Worm (Caenorhabditis elegans): ENCODE results near the gene K02C4.2.

K02C4.2 gene

DNA sequence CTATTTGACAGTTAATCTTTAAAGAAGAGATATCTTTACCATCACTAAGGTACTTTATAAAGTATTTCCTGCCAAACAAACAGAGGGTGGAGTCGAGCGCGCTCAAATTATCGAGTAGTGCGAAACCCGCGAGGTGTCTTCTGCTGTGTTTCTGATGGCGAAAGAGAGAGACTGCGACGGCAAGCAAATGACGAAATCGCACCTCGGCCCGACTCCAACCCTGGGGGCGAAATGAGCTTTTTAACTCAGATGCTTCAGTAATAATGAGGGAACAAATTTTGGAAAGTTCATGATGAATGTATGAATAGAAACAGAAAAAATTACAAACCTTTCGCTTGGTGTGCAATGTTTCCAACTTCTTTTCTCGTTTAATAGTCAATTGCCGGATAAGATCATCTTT is 16.0 kb downstream of the K02C4.2 start:
- no peak for TF ChIP-seq ceh-31 (tag; optimal IDR thresholded peaks at IDR 0.05)
- TF ChIP-seq ref-2 (tag; optimal IDR thresholded peaks at IDR 0.05) = peak; percentile 4
- TF ChIP-seq madf-2 (tag; optimal IDR thresholded peaks at IDR 0.05) = no peak
- TF ChIP-seq dve-1 (tag; optimal IDR thresholded peaks at IDR 0.05) = peak; percentile 56
- TF ChIP-seq ama-1 (optimal IDR thresholded peaks at IDR 0.05) = peak; percentile 12
- no peak for TF ChIP-seq ceh-2 (tag; optimal IDR thresholded peaks at IDR 0.05)
- no peak for TF ChIP-seq lin-11 (tag; optimal IDR thresholded peaks at IDR 0.05)
- TF ChIP-seq hlh-13 (GFP tag; optimal IDR thresholded peaks at IDR 0.05) = no peak

DNA sequence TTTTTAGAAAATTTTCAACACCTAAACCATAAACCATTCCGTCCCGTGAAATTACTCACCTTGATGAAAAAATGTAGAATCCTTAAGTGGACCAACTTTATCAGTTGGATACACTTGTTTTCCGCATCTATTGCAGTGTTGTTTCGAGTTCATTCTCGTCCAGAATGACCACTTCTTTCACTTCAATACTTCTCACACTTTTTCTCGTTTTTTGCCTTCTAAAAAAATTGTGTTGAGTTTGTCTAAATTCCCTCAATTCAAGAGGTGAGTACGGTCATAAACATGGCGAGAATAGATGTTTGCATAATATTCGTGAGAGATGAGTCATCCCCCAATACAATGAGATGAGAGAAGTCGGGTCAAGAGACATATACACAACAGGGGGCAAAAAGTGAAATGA is 17.0 kb downstream of the K02C4.2 start, which contains the start of gene ltd-1:
Gene ltd-1 (minus strand): TSS at position 218 of the 400 bp plus-strand sequence.
- no peak for TF ChIP-seq ceh-45 (GFP tag; IDR thresholded peaks at IDR 0.05)
- TF ChIP-seq ceh-18 (tag; optimal IDR thresholded peaks at IDR 0.05) = no peak
- no peak for TF ChIP-seq ahr-1 (tag; optimal IDR thresholded peaks at IDR 0.05)
- TF ChIP-seq lim-6 (tag; optimal IDR thresholded peaks at IDR 0.05) = no peak
- no peak for TF ChIP-seq tbx-2 (tag; optimal IDR thresholded peaks at IDR 0.05)
- no peak for TF ChIP-seq dve-1 (tag; optimal IDR thresholded peaks at IDR 0.05)
- no peak for TF ChIP-seq mec-3 (tag; optimal IDR thresholded peaks at IDR 0.05; ENCODE audit: borderline replicate concordance)
- no peak for TF ChIP-seq ceh-30 (tag; optimal IDR thresholded peaks at IDR 0.05)
- no peak for TF ChIP-seq rnt-1 (tag; optimal IDR thresholded peaks at IDR 0.05)

DNA sequence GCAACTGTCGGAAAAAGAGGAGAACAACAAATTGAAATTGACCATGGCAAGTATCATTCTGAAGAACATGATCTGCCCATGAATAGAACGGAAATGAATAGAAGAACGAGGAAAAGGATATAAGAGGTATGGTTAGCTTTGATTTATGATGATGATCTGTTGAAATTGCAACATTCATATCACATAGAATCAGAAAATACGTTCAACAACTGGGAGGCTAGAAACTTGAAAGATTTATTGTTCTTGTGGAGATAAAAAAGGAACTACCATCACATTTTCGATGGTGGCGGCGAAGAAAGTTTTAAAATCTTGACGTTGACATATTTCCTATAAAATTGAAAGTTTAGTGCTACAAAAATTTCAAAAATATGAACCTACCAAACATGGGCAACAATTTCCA is 17.7 kb downstream of the K02C4.2 start:
- no peak for TF ChIP-seq madf-2 (tag; optimal IDR thresholded peaks at IDR 0.05)

DNA sequence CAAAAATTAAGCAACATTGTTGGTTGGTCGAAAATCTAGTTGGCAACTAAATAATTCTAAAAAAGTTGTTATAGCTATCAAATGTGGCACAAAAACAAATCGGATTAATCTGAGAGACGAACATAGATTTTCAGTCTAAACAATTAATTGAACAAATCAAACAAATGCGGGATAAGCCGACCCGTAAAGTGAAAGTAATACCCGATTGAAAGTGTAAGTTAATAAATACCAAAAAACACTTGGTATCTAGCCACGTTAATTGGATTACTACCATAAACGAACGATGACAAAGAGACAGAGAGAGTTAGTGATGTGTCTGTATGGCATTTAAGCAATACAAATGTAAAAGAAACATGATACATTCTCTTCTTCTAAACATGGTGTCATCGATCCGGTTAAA is 18.4 kb downstream of the K02C4.2 start:
- TF ChIP-seq pat-9 (tag; optimal IDR thresholded peaks at IDR 0.05) (no peak), ahr-1 (tag; optimal IDR thresholded peaks at IDR 0.05) (no peak), ama-1 (optimal IDR thresholded peaks at IDR 0.05) (no peak), K02D7.2 (tag; optimal IDR thresholded peaks at IDR 0.05) (no peak), ceh-45 (GFP tag; IDR thresholded peaks at IDR 0.05) (no peak), elt-4 (tag; optimal IDR thresholded peaks at IDR 0.05) (no peak), ceh-48 (tag; optimal IDR thresholded peaks at IDR 0.05) (no peak), ztf-16 (tag; optimal IDR thresholded peaks at IDR 0.05) (no peak), fkh-6 (tag; optimal IDR thresholded peaks at IDR 0.05) (no peak), ceh-30 (tag; optimal IDR thresholded peaks at IDR 0.05) (no peak), hlh-6 (tag; optimal IDR thresholded peaks at IDR 0.05) (no peak), ceh-19 (GFP tag; optimal IDR thresholded peaks at IDR 0.05) (no peak)

DNA sequence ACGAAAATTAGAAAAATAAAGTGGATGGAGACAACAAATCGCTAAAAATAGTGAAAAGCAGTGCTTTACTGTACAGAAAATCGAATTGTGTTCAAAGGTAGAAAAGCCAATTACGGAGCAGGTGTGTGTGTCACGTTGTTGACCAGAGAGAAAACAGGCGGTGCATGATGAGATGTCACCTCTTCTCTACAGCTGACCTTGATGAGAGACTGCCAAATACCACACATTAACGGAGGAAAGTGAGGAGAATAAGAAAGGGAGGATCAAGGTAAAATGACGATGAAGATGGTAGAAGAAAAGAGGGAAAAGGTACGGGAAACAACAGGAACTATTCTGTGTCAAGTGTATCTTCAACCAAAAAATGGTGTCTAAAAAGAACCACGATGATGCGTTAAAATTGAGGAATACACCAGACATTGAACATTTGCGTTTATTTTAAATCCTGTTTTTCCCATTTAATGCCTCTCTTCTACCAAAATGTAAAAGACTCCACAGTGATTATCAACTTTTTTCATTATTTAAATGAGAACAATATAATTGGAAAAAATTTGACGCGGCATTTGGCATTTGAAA is 23.7 kb downstream of the K02C4.2 start:
- TF ChIP-seq hlh-30 (tag; optimal IDR thresholded peaks at IDR 0.05; ENCODE audit: insufficient read depth) = peak; percentile 40
- TF ChIP-seq eyg-1 (tag; optimal IDR thresholded peaks at IDR 0.05) = no peak

DNA sequence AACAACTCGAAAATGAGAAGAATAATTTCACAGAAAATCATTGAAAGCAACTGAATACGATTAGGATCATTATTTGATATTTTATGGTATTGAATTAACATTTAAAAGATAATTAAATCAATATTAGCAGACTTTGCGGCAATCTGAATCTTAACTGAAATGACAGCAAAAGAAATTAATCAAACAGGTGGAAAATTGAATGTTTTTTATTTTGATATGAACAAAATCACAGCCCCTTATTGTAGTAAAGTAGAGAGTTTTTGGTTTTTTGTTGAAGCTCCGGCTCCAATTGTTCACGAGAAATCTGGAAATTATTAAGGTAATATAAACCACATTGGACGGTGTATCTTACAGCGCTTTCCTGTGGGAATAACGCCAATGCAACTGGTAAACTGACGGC is 26.5 kb downstream of the K02C4.2 start, which contains the start of gene sre-2:
Gene sre-2 (minus strand): TSS at position 101 of the 400 bp plus-strand sequence.
- TF ChIP-seq fkh-6 (tag; optimal IDR thresholded peaks at IDR 0.05) (no peak), pha-2 (tag; optimal IDR thresholded peaks at IDR 0.05) (no peak), lim-6 (tag; optimal IDR thresholded peaks at IDR 0.05) (no peak), elt-2 (tag; optimal IDR thresholded peaks at IDR 0.05) (no peak), ceh-24 (tag; optimal IDR thresholded peaks at IDR 0.05) (no peak), mec-3 (tag; optimal IDR thresholded peaks at IDR 0.05; ENCODE audit: borderline replicate concordance) (no peak)

DNA sequence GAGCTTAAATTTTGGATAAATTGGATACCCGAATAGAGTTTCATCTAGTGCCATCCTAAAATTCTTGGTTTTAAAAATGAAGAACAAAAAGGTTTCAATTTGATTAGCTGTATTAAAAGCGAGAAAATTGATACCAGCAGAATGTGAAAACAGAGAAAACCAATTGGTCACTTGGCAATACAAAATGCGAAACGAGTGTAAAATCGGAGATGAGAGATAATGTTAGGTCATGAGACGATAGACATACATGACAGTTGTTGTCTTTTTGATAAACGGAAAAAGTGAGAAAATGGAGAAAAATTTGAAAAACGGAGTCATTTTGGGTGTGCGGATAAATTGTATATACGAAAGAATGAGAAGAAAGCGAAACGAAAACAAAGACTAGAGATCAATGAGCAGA is 29.4 kb downstream of the K02C4.2 start, which contains the start of gene sfxn-5:
Gene sfxn-5 (minus strand): TSS at position 55 of the 400 bp plus-strand sequence.
- TF ChIP-seq unc-55 (GFP tag; optimal IDR thresholded peaks at IDR 0.05) (peak; percentile 35), sox-2 (GFP tag; IDR thresholded peaks at IDR 0.05) (no peak), ceh-18 (tag; optimal IDR thresholded peaks at IDR 0.05) (peak; percentile 50)
